Fruit fly (Drosophila melanogaster) S2 (cell line): ENCODE data around the gene CG18404.

Experiments used
- CG8478 ChIP-seq: fragments of >200 bp; optimal IDR thresholded peaks from 2 replicates; lab custom pipeline; 2018
- CTCF ChIP-seq, 2 experiments: fragments of >200 bp; optimal IDR thresholded peaks; 2 replicates each; lab custom pipeline; 2018

CG18404 gene

DNA sequence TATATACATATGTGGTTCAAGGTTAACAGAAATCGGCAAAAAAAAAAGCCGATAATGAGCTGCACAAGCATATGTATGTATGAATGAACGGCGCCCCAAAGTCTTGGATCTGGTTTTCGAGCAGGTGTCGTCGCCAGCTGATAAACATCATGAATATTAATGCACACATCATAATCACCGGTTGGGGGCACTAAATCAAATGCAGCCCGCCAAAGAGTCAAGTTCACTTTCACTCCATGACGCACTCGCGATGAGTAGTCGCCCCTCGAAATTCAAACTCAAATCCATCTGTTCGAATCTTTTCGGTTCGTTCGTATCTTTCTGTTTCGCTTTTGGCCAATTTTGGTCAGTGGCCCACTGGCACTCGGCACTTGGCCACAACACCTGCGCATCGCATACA lies 12.7 kb upstream of the CG18404 start:
- TF ChIP-seq CG8478 (lab: Kevin White, UChicago) (no peak), CTCF (optimal IDR thresholded peaks at IDR 0.05; lab: Kevin White, UChicago) (no peak)

DNA sequence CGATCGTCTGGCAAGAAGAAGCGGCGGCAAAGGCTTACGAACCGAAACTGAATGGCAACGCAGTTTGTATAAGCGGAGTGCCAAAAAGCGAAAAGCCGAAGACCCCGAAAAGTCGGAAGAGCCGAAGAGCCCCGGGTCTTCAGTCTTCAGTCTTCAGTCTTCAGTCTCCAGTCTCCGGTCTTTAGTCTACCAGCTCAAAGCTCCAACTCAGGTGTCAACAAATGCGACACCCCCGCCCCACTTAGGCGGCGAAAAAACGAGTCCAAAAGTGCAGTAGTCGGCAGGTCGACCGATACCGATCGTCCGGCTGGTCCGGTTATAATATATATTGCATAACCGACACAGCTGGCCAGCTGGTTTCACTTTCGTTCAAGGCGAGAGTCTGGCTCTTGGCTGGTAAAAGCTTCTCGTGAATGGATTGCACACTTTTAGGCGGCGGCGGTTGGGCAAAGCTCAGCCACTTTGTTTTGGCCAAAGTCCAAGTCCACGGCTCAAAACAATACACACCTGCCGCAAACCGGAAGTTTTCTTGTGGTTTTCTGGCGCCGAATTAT lies 9.6 kb upstream of the CG18404 start, which contains the start of gene CG9737:
Gene CG9737, minus strand, starts transcription at position 51 of the 554 bp plus-strand sequence.
- TF ChIP-seq CTCF (optimal IDR thresholded peaks at IDR 0.05; lab: Kevin White, UChicago), result no peak

DNA sequence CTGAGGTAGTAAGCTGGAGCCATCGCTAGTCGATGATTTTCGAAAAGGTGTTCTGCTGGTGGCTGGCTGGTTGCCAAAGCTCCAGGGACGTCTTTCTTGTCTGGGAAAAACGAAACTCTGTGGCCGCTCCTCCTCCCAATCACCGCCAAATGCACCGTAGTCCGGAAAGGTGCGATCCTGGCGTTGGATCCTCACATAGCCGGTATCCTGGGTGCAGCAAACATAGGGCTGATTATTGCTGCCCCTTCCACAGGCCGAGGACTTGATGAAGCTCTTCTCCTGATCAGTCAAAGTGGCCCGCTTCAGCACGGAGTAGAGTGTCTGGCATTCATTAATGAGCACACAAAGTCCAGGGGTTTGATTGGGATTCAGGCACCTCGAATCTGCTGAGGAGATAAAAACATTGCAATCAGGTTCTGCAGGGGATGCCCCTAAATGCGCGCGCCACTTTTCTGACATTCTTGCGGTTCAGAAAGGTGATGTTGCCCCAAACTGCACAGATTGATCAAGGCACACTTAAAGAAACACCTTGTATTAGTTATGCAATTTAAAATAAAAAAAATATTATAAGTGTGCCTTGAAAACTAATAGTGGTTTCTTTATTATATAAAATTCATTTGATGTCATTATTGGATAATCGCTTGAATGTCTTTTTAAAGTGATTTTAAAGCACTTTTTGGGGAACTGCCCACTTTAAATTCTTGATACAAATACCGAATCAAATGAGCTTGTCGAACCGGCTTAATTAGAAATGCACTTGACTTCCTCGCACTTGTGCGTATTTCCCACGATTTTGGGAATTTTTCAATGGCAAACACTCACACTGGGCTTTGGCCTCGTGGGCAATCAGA lies 7.0 kb upstream of the CG18404 start:
- TF ChIP-seq CG8478 (lab: Kevin White, UChicago), result no peak
- no peak for TF ChIP-seq CTCF (optimal IDR thresholded peaks at IDR 0.05; lab: Kevin White, UChicago)

DNA sequence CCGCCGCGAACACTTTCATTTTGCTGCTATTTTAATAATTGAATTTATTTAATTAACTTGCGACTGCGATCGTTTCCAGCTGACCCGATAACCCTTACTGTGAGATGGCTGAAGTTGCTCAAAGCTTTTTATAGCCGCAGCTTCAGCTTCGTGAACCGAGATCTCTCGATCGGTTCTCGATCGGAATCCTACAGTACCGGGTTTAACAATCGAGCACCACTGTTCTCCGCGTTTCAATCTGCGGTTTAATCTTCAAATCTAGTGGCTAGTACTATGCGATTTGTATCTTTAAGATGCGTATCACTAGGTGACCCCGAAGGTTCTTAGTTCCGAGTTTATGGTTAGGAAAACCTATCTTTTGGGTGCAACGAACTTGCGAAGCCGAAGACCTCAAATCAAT lies 6.4 kb upstream of the CG18404 start, which contains the start of gene CG9733:
Gene CG9733, minus strand, starts transcription at position 101 of the 400 bp plus-strand sequence.
- TF ChIP-seq CTCF (optimal IDR thresholded peaks at IDR 0.05; lab: Kevin White, UChicago) (no peak), CG8478 (lab: Kevin White, UChicago) (no peak)

DNA sequence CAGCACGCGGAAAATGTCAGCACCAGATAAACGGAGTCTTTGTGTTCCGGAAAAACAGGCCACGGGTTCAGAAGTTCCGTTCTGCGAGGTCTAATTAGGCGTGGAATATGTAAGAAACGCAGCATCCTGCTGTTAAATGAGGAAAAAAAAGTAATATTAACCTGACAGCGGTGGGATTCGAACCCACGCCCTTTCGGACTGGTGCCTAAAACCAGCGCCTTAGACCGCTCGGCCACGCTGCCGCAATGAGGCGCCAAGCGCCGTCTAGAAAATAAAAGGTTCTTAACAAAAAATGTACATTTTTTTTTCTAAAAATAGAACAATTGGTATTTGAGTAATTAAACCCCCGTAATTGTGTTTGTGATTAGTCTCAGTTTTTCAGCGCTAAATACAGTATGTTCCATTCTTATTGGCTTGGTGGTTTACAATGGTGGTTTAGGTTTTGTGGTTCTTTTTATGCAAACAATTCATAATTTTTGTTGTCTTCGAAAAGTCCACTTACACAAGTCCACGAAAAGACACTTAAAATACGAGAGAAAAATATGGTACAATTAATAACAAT lies 5.1 kb upstream of the CG18404 start:
- TF ChIP-seq CG8478 (lab: Kevin White, UChicago) (no peak), CTCF (optimal IDR thresholded peaks at IDR 0.05; lab: Kevin White, UChicago) (no peak)

DNA sequence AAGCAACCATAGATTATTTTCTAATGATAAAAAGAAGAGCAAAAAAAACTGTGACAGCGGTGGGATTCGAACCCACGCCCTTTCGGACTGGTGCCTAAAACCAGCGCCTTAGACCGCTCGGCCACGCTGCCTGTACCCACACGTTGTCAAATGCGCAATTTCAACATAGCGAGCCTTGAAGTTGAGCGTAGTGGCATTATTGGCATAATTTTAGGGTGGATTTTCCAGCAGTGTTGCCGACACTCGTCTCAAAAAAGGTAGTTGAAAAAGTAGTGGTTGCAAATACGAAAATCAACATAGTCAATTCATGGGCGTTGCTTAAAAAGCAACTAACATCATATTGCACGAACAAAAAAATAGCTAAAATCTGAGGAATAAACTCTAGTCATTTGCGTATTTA lies 4.4 kb upstream of the CG18404 start:
- no peak for TF ChIP-seq CTCF (optimal IDR thresholded peaks at IDR 0.05; lab: Kevin White, UChicago)
- no peak for TF ChIP-seq CG8478 (lab: Kevin White, UChicago)

DNA sequence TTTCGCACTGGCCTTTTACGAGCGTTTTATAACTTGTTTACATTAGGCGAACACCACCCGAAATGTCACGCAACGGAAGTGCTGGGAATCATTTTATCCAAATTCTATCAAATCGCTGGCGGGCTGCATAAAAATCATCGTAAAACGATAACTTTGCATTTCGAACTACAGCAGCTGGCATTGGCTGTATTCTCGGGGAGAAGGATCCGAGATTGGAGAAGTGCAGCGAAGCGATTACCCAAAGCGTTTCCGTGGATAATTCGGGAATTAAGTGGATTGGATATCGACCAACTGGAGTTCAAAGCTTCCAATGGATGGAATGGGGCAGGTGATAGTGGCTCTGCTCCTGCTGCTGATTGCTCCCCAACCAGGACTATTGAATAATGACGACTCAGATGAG lies 3.7 kb upstream of the CG18404 start, which contains the start of gene CG34299:
Gene CG34299, plus strand, starts transcription at position 301 of the 400 bp plus-strand sequence.
- TF ChIP-seq CTCF (optimal IDR thresholded peaks at IDR 0.05; lab: Kevin White, UChicago) (no peak), CG8478 (lab: Kevin White, UChicago) (no peak)

DNA sequence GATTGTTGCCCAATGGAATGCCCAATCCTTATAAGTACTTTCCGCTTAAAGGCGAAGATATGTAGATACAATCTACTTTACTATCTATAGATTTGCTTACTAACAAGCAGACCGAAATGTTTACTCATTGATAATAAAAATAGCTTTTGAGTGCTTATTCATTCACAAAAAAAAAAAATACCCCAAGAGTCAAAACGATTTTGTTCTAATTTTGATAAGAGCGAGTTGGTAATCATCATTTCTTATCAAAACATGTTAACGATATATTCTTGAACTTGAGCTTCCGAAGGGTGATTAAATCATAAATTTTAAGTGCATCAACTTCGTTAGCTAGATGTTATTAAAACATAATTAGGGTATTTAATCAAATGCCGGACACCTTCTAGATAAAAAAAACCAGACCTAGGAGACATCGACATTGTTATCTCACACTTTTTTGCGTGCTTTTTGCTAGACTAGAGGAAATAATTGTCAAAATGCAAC lies 2.4 kb upstream of the CG18404 start, which contains the start of gene CG9682:
Gene CG9682, plus strand, starts transcription at position 433 of the 483 bp plus-strand sequence.
- TF ChIP-seq CTCF (optimal IDR thresholded peaks at IDR 0.05; lab: Kevin White, UChicago) (no peak), CG8478 (lab: Kevin White, UChicago) (no peak)

DNA sequence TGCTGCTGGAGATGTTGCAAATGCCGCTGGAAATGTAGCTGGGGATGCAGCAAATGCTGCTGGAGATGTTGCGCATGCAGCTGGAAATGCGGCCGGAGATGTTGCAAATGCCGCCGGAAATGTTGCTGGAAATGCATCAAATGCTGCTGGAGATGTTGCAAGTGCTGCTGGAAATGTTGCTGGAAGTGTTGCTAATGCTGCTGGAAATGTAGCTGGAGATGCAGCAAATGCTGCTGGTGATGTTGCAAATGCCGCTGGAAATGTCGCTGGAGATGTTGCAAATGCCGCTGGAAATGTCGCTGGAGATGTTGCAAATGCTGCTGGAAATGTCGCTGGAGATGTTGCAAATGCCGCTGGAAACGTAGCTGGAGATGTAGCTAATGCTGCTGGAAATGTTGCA lies 665 bp upstream of the CG18404 start:
- TF ChIP-seq CG8478 (lab: Kevin White, UChicago), result no peak
- no peak for TF ChIP-seq CTCF (optimal IDR thresholded peaks at IDR 0.05; lab: Kevin White, UChicago)

DNA sequence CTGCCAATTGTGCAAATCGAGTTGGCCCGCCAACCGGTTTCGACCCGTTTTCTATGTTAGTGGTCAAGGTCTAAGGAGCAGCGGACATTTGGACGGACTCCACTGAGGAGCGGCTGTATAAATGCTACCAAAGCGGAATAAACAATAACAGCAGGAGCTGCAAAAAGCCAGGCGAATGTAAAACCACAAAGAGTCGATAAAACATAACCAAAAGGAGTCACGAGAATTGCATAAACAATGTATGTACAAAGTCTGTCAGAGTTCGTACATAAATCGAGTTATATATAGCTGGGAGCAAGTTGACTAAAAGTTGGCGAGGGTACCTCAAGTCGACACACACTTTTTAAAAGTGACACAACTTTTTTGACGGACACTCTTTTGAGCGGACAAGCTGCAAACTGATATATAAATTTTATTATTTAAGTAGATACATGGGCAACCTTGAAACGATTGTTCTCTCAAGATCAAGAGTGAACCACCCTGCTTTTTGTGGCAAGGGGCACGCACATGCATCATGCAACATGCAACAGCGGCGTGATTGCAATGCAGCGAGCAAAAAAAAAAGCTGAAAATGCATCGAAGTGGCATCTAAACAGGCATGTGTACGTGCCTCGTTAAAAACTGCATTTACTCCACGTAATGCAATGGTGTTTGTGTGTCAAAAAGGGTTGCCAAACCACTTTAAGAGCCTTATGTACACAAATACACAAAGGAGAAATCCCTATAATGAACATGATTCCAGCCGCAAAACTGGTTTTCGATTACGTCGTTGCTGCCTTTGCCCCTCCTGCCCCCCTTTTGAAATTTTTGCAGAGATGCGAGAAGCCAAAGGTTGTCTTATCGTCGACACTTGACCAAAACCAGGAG lies 2.5 kb downstream of the CG18404 start:
- TF ChIP-seq CG8478 (lab: Kevin White, UChicago), result no peak
- TF ChIP-seq CTCF (optimal IDR thresholded peaks at IDR 0.05; lab: Kevin White, UChicago), result no peak

DNA sequence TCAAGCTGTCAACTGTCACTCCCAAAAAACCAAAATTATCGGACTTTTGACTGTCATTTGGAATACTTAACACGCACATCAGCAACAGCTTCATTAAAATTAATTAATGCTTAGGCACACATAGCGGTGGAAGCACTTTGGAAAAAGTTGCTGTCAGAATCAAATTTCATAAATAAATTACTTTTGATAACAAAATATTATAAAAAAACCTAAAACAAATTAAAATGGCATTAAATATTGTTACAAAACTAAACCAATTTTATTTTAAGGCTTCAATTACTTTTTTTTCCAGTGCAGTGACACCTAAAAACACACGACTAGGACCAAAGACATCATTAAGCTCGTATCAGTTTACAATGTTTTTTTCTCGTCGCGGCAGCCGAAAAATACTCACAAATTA lies 3.3 kb downstream of the CG18404 start:
- TF ChIP-seq CG8478 (lab: Kevin White, UChicago), result no peak
- TF ChIP-seq CTCF (optimal IDR thresholded peaks at IDR 0.05; lab: Kevin White, UChicago), result no peak

DNA sequence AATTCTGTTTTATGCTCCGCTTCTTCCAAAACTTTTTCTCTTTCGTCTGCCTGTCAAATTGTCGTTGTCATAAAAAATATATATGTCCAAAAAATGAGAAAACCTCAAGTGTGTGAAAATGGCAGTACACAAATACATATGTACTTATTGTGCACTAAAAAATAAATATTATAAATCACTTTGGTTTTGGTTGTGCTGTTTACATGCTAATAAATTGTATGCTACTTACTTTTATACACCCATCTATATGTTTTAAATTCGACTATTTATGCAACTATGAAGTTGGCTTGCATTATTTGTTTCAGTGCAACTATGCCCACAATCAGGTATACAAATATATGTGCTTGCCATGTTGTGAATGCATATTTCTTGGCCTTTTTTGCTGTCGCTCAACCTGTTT lies 4.6 kb downstream of the CG18404 start:
- TF ChIP-seq CTCF (optimal IDR thresholded peaks at IDR 0.05; lab: Kevin White, UChicago), result no peak
- TF ChIP-seq CG8478 (lab: Kevin White, UChicago), result no peak

DNA sequence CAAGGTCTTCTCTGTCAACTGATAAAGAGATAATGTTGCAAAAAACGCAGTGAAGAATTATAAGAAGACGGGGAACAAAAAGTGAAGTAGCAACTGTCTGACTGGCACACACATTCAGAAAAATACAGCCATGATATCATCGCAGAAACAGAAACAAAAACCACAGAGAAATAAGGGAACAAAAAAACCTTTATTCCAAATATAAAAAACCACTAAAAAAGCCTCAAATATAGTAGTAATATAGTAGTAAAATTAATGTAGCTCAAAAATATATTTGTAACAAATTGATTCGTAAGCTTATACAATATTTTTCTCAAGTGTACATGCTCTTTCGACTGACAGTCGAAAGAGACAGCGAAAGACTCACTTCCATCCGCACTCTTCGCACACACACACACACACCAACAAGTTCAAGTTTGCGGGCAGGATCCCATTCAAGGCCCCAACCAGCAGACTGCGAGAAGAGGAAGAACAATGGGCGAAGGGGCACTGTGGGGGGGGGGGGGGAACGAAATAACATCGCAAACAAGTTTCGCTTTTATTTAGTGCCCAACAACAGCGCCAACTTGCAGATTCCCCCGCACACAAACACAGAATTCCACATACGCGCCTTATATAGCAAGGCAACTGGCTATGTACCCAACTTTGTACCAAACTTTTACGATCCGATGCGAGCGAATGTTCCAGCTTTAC lies 5.5 kb downstream of the CG18404 start:
- no peak for TF ChIP-seq CTCF (optimal IDR thresholded peaks at IDR 0.05; lab: Kevin White, UChicago)
- no peak for TF ChIP-seq CG8478 (lab: Kevin White, UChicago)

DNA sequence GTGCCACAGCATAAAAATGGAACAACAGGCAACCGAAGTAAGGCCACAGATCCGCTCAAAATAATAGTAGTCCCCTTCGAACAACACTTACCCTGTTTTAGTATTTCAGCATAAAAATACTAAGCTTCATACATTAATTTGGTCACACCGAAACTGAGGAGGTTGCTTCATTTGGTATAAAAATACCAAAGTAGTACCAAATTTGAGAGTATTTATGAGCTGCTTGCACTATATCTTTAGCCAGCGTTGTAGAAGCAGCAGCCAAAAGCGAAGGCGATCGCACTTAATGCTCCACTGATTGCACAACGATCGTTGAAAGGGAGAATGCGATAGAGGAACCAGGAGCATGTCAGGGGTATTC lies 6.0 kb downstream of the CG18404 start:
- TF ChIP-seq CG8478 (lab: Kevin White, UChicago) (no peak), CTCF (optimal IDR thresholded peaks at IDR 0.05; lab: Kevin White, UChicago) (no peak)
